Worm (Caenorhabditis elegans) whole organism, midembryonic: ENCODE measurements around the gene acy-1.

Experiments
- T22C8.4 ChIP-seq: fragments of 200-800 bp; sonication (Bioruptor generic); IDR thresholded peaks from 2 replicates; pipeline ENCODE4 v1.3.6; 2022; ENCODE audit warnings: missing genetic modification characterization, missing compliant biosample characterization
- cog-1 ChIP-seq: sonication (generic microtip); optimal IDR thresholded peaks from 2 replicates; lab custom pipeline; 2016; ENCODE audit warnings: missing genetic modification characterization, missing compliant biosample characterization
- flt-1 ChIP-seq: fragments of 200-800 bp; sonication (Bioruptor generic); IDR thresholded peaks from 2 replicates; pipeline ENCODE4 v1.3.6; 2022; ENCODE audit warnings: missing genetic modification characterization, missing compliant biosample characterization
- klf-2 ChIP-seq: fragments of 200-800 bp; sonication (Bioruptor generic); conservative IDR thresholded peaks from 2 replicates; pipeline ENCODE4 v1.3.6; 2022; ENCODE audit warnings: missing genetic modification reagents, missing genetic modification characterization, missing compliant biosample characterization
- med-1 ChIP-seq: sonication (generic microtip); optimal IDR thresholded peaks from 2 replicates; lab custom pipeline; 2017; ENCODE audit warnings: missing genetic modification characterization, mild to moderate bottlenecking, missing compliant biosample characterization, antibody characterized with exemption, missing genetic modification reagents; ENCODE audit not compliant: insufficient read depth
- ref-1 ChIP-seq: fragments of 200-800 bp; sonication (Bioruptor generic); conservative IDR thresholded peaks from 2 replicates; pipeline ENCODE4 v1.3.6; 2022; ENCODE audit warnings: missing genetic modification reagents, missing genetic modification characterization, missing compliant biosample characterization
- tab-1 ChIP-seq: fragments of 200-800 bp; sonication (Bioruptor generic); IDR thresholded peaks from 2 replicates; pipeline ENCODE4 v1.3.6; 2022; ENCODE audit warnings: missing genetic modification characterization, missing compliant biosample characterization
- ztf-23 ChIP-seq: fragments of 200-800 bp; sonication (Bioruptor generic); IDR thresholded peaks from 2 replicates; pipeline ENCODE4 v1.3.6; 2022; ENCODE audit warnings: missing genetic modification reagents, missing genetic modification characterization, missing compliant biosample characterization
- ztf-29 ChIP-seq: fragments of 200-800 bp; sonication (Bioruptor generic); IDR thresholded peaks from 2 replicates; pipeline ENCODE4 v1.3.6; 2022; ENCODE audit warnings: missing genetic modification reagents, missing genetic modification characterization, missing compliant biosample characterization

ce11 chrIII:4735443-4735842 lies 13.5 kb downstream of the acy-1 start, which contains the start of gene F17C8.7:
- TF ChIP-seq klf-2 (GFP tag; lab: Robert Waterston, UW) (no peak), flt-1 (GFP tag; lab: Robert Waterston, UW) (no peak), cog-1 (no peak), T22C8.4 (GFP tag; lab: Robert Waterston, UW) (no peak), ref-1 (GFP tag; lab: Robert Waterston, UW) (no peak), tab-1 (no peak), ztf-29 (GFP tag; lab: Robert Waterston, UW) (no peak), med-1 (no peak), ztf-23 (GFP tag; lab: Robert Waterston, UW) (no peak)
